Fruit fly (Drosophila melanogaster) S2 (cell line): Measurements from ENCODE around the gene CG7368.
"Not testable (repeated sequence)": the region's sequence is repeated elsewhere in the genome, so short reads cannot be mapped to it uniquely, and the experiment has no call there.

Experiments used
- CG8478 ChIP-seq: fragments of >200 bp; optimal IDR thresholded peaks from 2 replicates; lab custom pipeline; 2018
- CTCF ChIP-seq, 2 experiments: fragments of >200 bp; optimal IDR thresholded peaks; 2 replicates each; lab custom pipeline; 2018

DNA sequence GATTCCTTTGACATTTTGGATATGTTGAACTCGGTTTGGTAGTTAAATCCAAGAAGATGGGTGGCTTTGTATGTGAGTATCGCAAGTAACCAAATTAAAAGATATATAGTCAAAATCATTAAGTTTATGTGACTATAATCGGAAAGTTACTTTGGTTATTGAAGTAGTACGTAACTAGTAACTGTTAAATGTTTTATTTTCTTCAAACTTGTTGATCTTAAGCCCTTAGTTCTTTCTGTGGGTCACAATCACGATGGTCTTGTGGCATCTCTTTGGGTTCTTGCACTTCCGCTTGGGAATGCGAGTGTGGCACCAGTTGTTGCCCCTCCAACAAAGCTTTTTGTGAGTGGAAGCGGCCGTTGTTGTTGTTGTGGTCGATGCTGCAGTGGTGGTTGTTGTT is 20.1 kb upstream of the CG7368 start, which contains the start of gene CG33489:
- TF ChIP-seq CG8478 (lab: Kevin White, UChicago); CTCF (optimal IDR thresholded peaks at IDR 0.05; lab: Kevin White, UChicago): not testable (repeated sequence)
